Fruit fly (Drosophila melanogaster) whole organism, pupa: ENCODE measurements around the gene pav.

Experiments used
- CG10348 ChIP-seq: fragments of 200-800 bp; sonication (Bioruptor generic); IDR thresholded peaks from 2 replicates; pipeline ENCODE4 v1.3.6; 2022; ENCODE audit warnings: missing biosample characterization, missing genetic modification characterization
- CG12605 ChIP-seq: fragments of 200-800 bp; sonication (Bioruptor generic); IDR thresholded peaks from 2 replicates; pipeline ENCODE4 v1.3.6; 2022; ENCODE audit warnings: missing biosample characterization, missing genetic modification characterization
- CG13204 ChIP-seq: fragments of 200-800 bp; sonication (Bioruptor generic); optimal IDR thresholded peaks from 2 replicates; lab custom pipeline; 2018; ENCODE audit warnings: missing biosample characterization, mild to moderate bottlenecking, missing genetic modification characterization, moderate library complexity
- CG14655 ChIP-seq: fragments of 200-800 bp; sonication (Bioruptor generic); optimal IDR thresholded peaks from 3 replicates; lab custom pipeline; 2017; ENCODE audit warnings: mild to moderate bottlenecking, missing biosample characterization, missing genetic modification reagents, missing genetic modification characterization
- CG15710 ChIP-seq: fragments of 200-800 bp; sonication (Bioruptor generic); optimal IDR thresholded peaks from 2 replicates; lab custom pipeline; 2018; ENCODE audit warnings: missing biosample characterization, mild to moderate bottlenecking, missing genetic modification characterization, moderate library complexity
- CG17806 ChIP-seq: fragments of 200-800 bp; sonication (Bioruptor generic); optimal IDR thresholded peaks from 2 replicates; lab custom pipeline; 2018; ENCODE audit warnings: missing biosample characterization, mild to moderate bottlenecking, missing genetic modification characterization, moderate library complexity
- CG32121 ChIP-seq: fragments of 200-800 bp; sonication (Bioruptor generic); IDR thresholded peaks from 2 replicates; pipeline ENCODE4 v1.3.6; 2022; ENCODE audit warnings: missing biosample characterization, missing genetic modification characterization
- CG34367 ChIP-seq: fragments of 200-800 bp; sonication (Bioruptor generic); optimal IDR thresholded peaks from 2 replicates; lab custom pipeline; 2018; ENCODE audit warnings: missing biosample characterization, mild to moderate bottlenecking, missing genetic modification characterization
- CG4496 ChIP-seq: fragments of 200-800 bp; sonication (Bioruptor generic); IDR thresholded peaks from 3 replicates; pipeline ENCODE4 v1.3.6; 2022; ENCODE audit warnings: missing biosample characterization, missing genetic modification characterization
- CG8159 ChIP-seq: fragments of 200-800 bp; sonication (Bioruptor generic); optimal IDR thresholded peaks from 3 replicates; lab custom pipeline; 2018; ENCODE audit warnings: missing biosample characterization, mild to moderate bottlenecking, missing genetic modification characterization, moderate library complexity
- CG8301 ChIP-seq: fragments of 200-800 bp; sonication (Bioruptor generic); optimal IDR thresholded peaks from 2 replicates; lab custom pipeline; 2018; ENCODE audit warnings: missing biosample characterization, mild to moderate bottlenecking, missing genetic modification characterization
- CG9948 ChIP-seq: fragments of 200-800 bp; sonication (Bioruptor generic); optimal IDR thresholded peaks from 2 replicates; lab custom pipeline; 2018; ENCODE audit warnings: missing biosample characterization, mild to moderate bottlenecking, missing genetic modification characterization, moderate library complexity
- D1 ChIP-seq: fragments of 200-800 bp; sonication (Bioruptor generic); optimal IDR thresholded peaks from 2 replicates; lab custom pipeline; 2018; ENCODE audit warnings: missing biosample characterization, mild to moderate bottlenecking, missing genetic modification characterization, moderate library complexity
- EcR ChIP-seq: fragments of 200-800 bp; sonication (Bioruptor generic); optimal IDR thresholded peaks from 3 replicates; lab custom pipeline; 2019; ENCODE audit warnings: missing biosample characterization, missing genetic modification characterization, mild to moderate bottlenecking, moderate library complexity, missing genetic modification reagents
- Ets98B ChIP-seq: fragments of 200-800 bp; sonication (Bioruptor generic); IDR thresholded peaks from 2 replicates; pipeline ENCODE4 v1.3.6; 2022; ENCODE audit warnings: missing biosample characterization, missing genetic modification characterization
- Pif1A ChIP-seq: fragments of 200-800 bp; sonication (Bioruptor generic); optimal IDR thresholded peaks from 3 replicates; lab custom pipeline; 2016; ENCODE audit warnings: missing biosample characterization, missing genetic modification characterization
- Pif1B ChIP-seq: fragments of 200-800 bp; sonication (Bioruptor generic); optimal IDR thresholded peaks from 3 replicates; lab custom pipeline; 2016; ENCODE audit warnings: missing biosample characterization, missing genetic modification characterization
- Snoo ChIP-seq: fragments of 200-800 bp; sonication (Bioruptor generic); optimal IDR thresholded peaks from 3 replicates; lab custom pipeline; 2017; ENCODE audit warnings: missing biosample characterization, mild to moderate bottlenecking, missing genetic modification characterization, inconsistent platforms
- fd96Ca ChIP-seq: fragments of 200-800 bp; sonication (Bioruptor generic); IDR thresholded peaks from 3 replicates; pipeline ENCODE4 v1.3.6; 2022; ENCODE audit warnings: missing biosample characterization, missing genetic modification characterization
- gl ChIP-seq: fragments of 200-800 bp; sonication (Bioruptor generic); optimal IDR thresholded peaks from 2 replicates; lab custom pipeline; 2018; ENCODE audit warnings: missing biosample characterization, mild to moderate bottlenecking, missing genetic modification characterization
- rn ChIP-seq: fragments of 200-800 bp; sonication (Bioruptor generic); IDR thresholded peaks from 2 replicates; pipeline ENCODE4 v1.3.6; 2022; ENCODE audit warnings: missing biosample characterization, missing genetic modification characterization

Gene pav

DNA sequence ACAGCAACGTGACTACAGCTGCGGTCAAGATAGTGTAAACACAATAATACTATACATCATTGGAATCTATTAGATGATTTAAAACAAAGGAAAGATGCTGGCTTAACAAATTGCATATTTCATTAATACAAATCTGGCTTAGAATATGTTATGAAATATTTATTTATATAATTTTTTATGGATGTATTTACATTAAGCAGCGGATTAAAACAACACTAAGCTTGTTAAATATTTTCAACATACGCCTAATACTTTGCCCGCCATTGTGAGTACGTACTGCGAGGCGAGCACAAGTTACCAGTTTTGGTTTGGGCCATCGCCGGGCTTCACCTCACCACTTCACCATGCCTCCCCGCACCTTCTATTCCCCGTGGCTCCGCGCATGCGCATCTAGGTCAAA lies 27.4 kb downstream of the pav start:
- peak; percentile 52 for TF ChIP-seq gl (tag; lab: Kevin White, UChicago)
- TF ChIP-seq CG8159 (tag; lab: Kevin White, UChicago) = peak; percentile 81
- TF ChIP-seq Ets98B (GFP tag; lab: Robert Waterston, UW) = no peak; the same call in 1 of the 2 replicates
- TF ChIP-seq CG9948 (tag; lab: Kevin White, UChicago) = peak; percentile 81
- peak; percentile 78 for TF ChIP-seq CG12605 (GFP tag; lab: Robert Waterston, UW)
- no peak for TF ChIP-seq CG10348 (GFP tag; lab: Robert Waterston, UW)
- TF ChIP-seq Pif1A (GFP tag; lab: Kevin White, UChicago) = peak; percentile 66
- TF ChIP-seq CG34367 (tag; lab: Kevin White, UChicago) = peak; percentile 57
- TF ChIP-seq fd96Ca (GFP tag; lab: Robert Waterston, UW) = 0 out of 3 replicates have a peak, but pooled peaks have one; percentile 24
- peak; percentile 88 for TF ChIP-seq CG8301 (tag; lab: Kevin White, UChicago)
- TF ChIP-seq CG15710 (tag; lab: Kevin White, UChicago) = peak; percentile 81
- TF ChIP-seq CG32121 = peak; percentile 63
- TF ChIP-seq CG17806 (tag; lab: Kevin White, UChicago) = peak; percentile 76
- TF ChIP-seq CG4496 = peak; percentile 67; the same call in 1 of the 3 replicates
- TF ChIP-seq CG14655 (GFP tag; lab: Kevin White, UChicago) = peak; percentile 82
- peak; percentile 66 for TF ChIP-seq D1 (tag; lab: Kevin White, UChicago)
- TF ChIP-seq Snoo (tag; lab: Kevin White, UChicago) = peak; percentile 76
- no peak for TF ChIP-seq EcR (GFP tag; lab: Kevin White, UChicago)
- TF ChIP-seq Pif1B = peak; percentile 75
- TF ChIP-seq rn (GFP tag; lab: Robert Waterston, UW) = no peak
- TF ChIP-seq CG13204 (GFP tag; lab: Kevin White, UChicago) = no peak

DNA sequence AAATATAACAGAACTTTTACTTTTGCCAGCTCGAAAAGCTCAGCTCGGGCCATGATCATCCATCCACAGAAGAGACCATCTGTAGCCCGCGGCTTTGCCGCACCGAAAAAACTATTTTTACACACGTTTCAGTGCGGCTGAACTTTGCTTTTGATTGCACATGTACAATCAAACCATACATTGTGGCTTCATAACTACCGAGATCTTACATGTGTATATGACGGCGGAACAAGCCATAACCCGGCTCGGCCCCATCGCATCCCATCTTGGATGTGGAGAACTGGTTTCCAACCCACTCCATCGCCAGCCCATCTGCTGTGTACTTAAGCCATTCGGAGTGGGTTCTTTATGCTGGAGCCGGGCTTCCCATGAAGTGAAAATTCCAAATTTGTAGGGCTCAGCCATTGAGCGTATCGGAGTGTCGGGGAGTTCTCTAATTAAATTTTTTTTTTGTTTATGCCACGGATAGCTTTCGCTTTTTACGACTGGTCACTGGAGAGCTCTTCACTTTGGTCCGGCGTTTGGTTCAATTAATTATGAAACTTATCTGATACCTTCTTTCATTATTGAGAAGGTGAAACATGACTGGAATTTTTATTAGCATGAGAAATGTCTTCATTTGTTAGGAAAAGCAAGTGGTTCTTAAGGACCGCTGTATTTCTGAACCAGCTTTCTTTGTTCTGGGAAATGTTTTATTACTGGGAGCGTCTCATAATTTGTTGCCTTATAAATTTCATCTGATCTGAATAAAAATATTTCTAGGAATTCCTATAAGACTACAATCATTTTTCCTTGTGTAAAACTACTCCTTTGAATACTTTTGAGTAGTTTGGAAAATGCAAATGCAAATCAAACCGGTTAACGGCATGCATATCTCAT lies 28.7 kb downstream of the pav start:
- TF ChIP-seq CG32121 = no peak
- peak; percentile 51 for TF ChIP-seq EcR (GFP tag; lab: Kevin White, UChicago)
- TF ChIP-seq CG4496 = 0 out of 3 replicates have a peak, but pooled peaks have one; percentile 25
- no peak for TF ChIP-seq gl (tag; lab: Kevin White, UChicago)
- peak; percentile 8 for TF ChIP-seq D1 (tag; lab: Kevin White, UChicago)
- peak; percentile 53 for TF ChIP-seq CG9948 (tag; lab: Kevin White, UChicago)
- TF ChIP-seq Ets98B (GFP tag; lab: Robert Waterston, UW) = no peak
- no peak for TF ChIP-seq CG12605 (GFP tag; lab: Robert Waterston, UW)
- TF ChIP-seq CG17806 (tag; lab: Kevin White, UChicago) = peak; percentile 33
- peak; percentile 6 for TF ChIP-seq CG15710 (tag; lab: Kevin White, UChicago)
- TF ChIP-seq rn (GFP tag; lab: Robert Waterston, UW) = no peak
- TF ChIP-seq Pif1A (GFP tag; lab: Kevin White, UChicago) = no peak
- TF ChIP-seq CG8301 (tag; lab: Kevin White, UChicago) = peak; percentile 66
- TF ChIP-seq CG10348 (GFP tag; lab: Robert Waterston, UW) = no peak
- no peak for TF ChIP-seq Pif1B
- no peak for TF ChIP-seq CG34367 (tag; lab: Kevin White, UChicago)
- no peak for TF ChIP-seq Snoo (tag; lab: Kevin White, UChicago)
- no peak for TF ChIP-seq CG13204 (GFP tag; lab: Kevin White, UChicago)
- TF ChIP-seq fd96Ca (GFP tag; lab: Robert Waterston, UW) = no peak
- TF ChIP-seq CG8159 (tag; lab: Kevin White, UChicago) = peak; percentile 33
- peak; percentile 83 for TF ChIP-seq CG14655 (GFP tag; lab: Kevin White, UChicago)

dm6 chr3L:4272167-4272773 lies 29.7 kb downstream of the pav start:
- TF ChIP-seq EcR (GFP tag; lab: Kevin White, UChicago) (peak; percentile 91), fd96Ca (GFP tag; lab: Robert Waterston, UW) (no peak)

DNA sequence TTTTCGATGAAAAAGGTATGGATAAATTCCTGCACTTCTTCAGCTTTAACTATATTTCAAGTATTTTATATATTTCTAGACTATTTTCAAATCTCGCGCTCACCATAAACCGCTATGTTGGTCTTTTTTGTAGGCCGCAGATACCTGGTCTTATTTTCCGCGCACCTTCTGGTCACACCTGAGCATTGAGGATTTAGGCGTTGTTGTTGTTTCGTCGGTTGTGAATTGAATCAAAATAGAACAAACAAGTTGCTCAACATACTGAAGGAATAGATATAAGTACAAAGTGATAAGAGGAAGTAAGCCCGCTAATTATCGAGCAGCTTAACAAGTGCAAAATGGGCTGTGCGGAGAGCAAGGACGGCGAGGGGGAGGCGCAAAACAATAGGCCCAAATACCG lies 35.3 kb downstream of the pav start, which contains the start of gene Ctl1:
Gene Ctl1, plus strand, starts transcription at position 167 of the 400 bp plus-strand sequence.
- TF ChIP-seq CG9948 (tag; lab: Kevin White, UChicago) = no peak
- no peak for TF ChIP-seq CG17806 (tag; lab: Kevin White, UChicago)
- TF ChIP-seq CG14655 (GFP tag; lab: Kevin White, UChicago) = no peak
- no peak for TF ChIP-seq CG34367 (tag; lab: Kevin White, UChicago)
- no peak for TF ChIP-seq CG4496
- no peak for TF ChIP-seq CG13204 (GFP tag; lab: Kevin White, UChicago)
- TF ChIP-seq gl (tag; lab: Kevin White, UChicago) = no peak
- TF ChIP-seq rn (GFP tag; lab: Robert Waterston, UW) = no peak
- no peak for TF ChIP-seq CG10348 (GFP tag; lab: Robert Waterston, UW)
- TF ChIP-seq EcR (GFP tag; lab: Kevin White, UChicago) = no peak
- TF ChIP-seq Snoo (tag; lab: Kevin White, UChicago) = no peak
- TF ChIP-seq CG8159 (tag; lab: Kevin White, UChicago) = no peak
- TF ChIP-seq D1 (tag; lab: Kevin White, UChicago) = no peak
- TF ChIP-seq CG15710 (tag; lab: Kevin White, UChicago) = no peak
- no peak for TF ChIP-seq CG8301 (tag; lab: Kevin White, UChicago)
- TF ChIP-seq Ets98B (GFP tag; lab: Robert Waterston, UW) = no peak
